Worm (Caenorhabditis elegans): Measurements from ENCODE around the gene mttu-1.

mttu-1 gene

DNA sequence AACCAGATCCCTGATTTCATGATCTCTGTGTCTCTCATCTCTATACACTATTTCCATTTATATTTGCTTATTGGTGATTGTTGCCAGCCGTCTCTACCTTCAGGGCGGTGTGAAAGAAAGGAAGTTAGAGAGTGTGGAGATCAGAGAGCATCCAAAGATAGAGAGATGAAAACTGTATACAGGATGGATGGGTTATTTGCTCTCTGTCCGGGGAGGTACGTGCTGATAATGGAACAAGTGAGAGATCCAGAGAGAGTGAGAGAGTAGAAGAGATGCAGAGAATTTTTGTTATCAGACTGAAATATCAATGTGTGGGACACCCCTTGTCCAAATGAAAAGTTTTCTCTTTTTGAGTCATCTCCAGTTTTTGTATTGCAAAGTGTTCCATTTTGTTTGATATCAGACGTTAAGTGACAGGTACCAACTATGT is 12.6 kb downstream of the mttu-1 start:
- TF ChIP-seq ztf-16 (tag; optimal IDR thresholded peaks at IDR 0.05), result no peak
- TF ChIP-seq unc-55 (GFP tag; optimal IDR thresholded peaks at IDR 0.05), result no peak
- no peak for TF ChIP-seq ceh-30 (tag; optimal IDR thresholded peaks at IDR 0.05)
- peak; percentile 63 for TF ChIP-seq dve-1 (tag; optimal IDR thresholded peaks at IDR 0.05)
- TF ChIP-seq ama-1 (optimal IDR thresholded peaks at IDR 0.05), result no peak
- peak; percentile 77 for TF ChIP-seq elt-2 (tag; optimal IDR thresholded peaks at IDR 0.05)
- no peak for TF ChIP-seq K02D7.2 (tag; optimal IDR thresholded peaks at IDR 0.05)

DNA sequence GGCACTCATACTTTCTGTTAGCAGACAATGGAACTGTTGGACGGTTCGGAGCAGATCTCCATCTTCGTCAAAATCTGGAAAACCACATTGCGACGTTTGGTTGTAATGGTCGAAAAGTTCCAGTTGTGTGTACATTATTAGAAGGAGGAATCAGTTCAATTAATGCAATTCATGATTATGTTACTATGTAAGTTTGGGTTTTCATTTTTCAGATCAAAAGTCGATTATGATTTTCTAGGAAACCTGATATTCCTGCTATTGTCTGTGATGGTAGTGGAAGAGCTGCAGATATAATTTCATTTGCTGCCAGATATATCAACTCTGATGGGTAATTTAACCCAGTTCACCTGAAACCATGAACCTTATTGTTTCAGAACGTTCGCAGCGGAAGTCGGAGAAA is 20.7 kb downstream of the mttu-1 start:
- TF ChIP-seq F13H6.1 (tag; optimal IDR thresholded peaks at IDR 0.05), result no peak
- no peak for TF ChIP-seq Y22D7AL.16 (tag; optimal IDR thresholded peaks at IDR 0.05)
- no peak for TF ChIP-seq che-1 (tag; optimal IDR thresholded peaks at IDR 0.05)
- no peak for TF ChIP-seq zip-5 (tag; optimal IDR thresholded peaks at IDR 0.05)
- TF ChIP-seq syd-9 (tag; optimal IDR thresholded peaks at IDR 0.05), result no peak
- TF ChIP-seq nhr-232 (tag; optimal IDR thresholded peaks at IDR 0.05), result no peak
- TF ChIP-seq sox-2 (GFP tag; IDR thresholded peaks at IDR 0.05), result no peak
- no peak for TF ChIP-seq unc-86 (tag; optimal IDR thresholded peaks at IDR 0.05)
- TF ChIP-seq rnt-1 (tag; optimal IDR thresholded peaks at IDR 0.05), result no peak
- no peak for TF ChIP-seq dmd-4 (tag; optimal IDR thresholded peaks at IDR 0.05; ENCODE audit: borderline replicate concordance)
- no peak for TF ChIP-seq nhr-11 (tag; optimal IDR thresholded peaks at IDR 0.05)
- TF ChIP-seq sox-4 (tag; optimal IDR thresholded peaks at IDR 0.05), result no peak
- no peak for TF ChIP-seq C38D4.7 (GFP tag; optimal IDR thresholded peaks at IDR 0.05)
- no peak for TF ChIP-seq sdc-2 (tag; optimal IDR thresholded peaks at IDR 0.05)
- no peak for TF ChIP-seq ama-1 (optimal IDR thresholded peaks at IDR 0.05)
- no peak for TF ChIP-seq eyg-1 (tag; optimal IDR thresholded peaks at IDR 0.05)

ce11 chrIV:11273151-11273550 is 23.5 kb downstream of the mttu-1 start, which contains the start of gene gtl-2:
TSS of gene gtl-2 (plus strand) at chrIV:11273451.
- TF ChIP-seq elt-4 (tag; optimal IDR thresholded peaks at IDR 0.05), result no peak
- no peak for TF ChIP-seq fkh-10 (GFP tag; optimal IDR thresholded peaks at IDR 0.05)
- no peak for TF ChIP-seq K09A11.1 (tag; optimal IDR thresholded peaks at IDR 0.05; ENCODE audit: insufficient read depth)
- TF ChIP-seq odd-2 (tag; optimal IDR thresholded peaks at IDR 0.05), result no peak
- no peak for TF ChIP-seq tbx-2 (tag; optimal IDR thresholded peaks at IDR 0.05)
- TF ChIP-seq ceh-22 (tag; optimal IDR thresholded peaks at IDR 0.05), result no peak
- no peak for TF ChIP-seq K02D7.2 (tag; optimal IDR thresholded peaks at IDR 0.05)
- TF ChIP-seq hlh-8 (tag; optimal IDR thresholded peaks at IDR 0.05), result no peak
- TF ChIP-seq unc-42 (tag; optimal IDR thresholded peaks at IDR 0.05), result no peak
- no peak for TF ChIP-seq nhr-232 (tag; optimal IDR thresholded peaks at IDR 0.05)
- no peak for TF ChIP-seq hlh-13 (GFP tag; optimal IDR thresholded peaks at IDR 0.05)
- TF ChIP-seq pqm-1 (tag; optimal IDR thresholded peaks at IDR 0.05), result no peak
- no peak for TF ChIP-seq sox-2 (GFP tag; IDR thresholded peaks at IDR 0.05)
- no peak for TF ChIP-seq F13H6.1 (tag; optimal IDR thresholded peaks at IDR 0.05)
- TF ChIP-seq fax-1 (tag; optimal IDR thresholded peaks at IDR 0.05), result no peak
- TF ChIP-seq ceh-18 (tag; optimal IDR thresholded peaks at IDR 0.05), result no peak
- no peak for TF ChIP-seq hlh-6 (tag; optimal IDR thresholded peaks at IDR 0.05)

DNA sequence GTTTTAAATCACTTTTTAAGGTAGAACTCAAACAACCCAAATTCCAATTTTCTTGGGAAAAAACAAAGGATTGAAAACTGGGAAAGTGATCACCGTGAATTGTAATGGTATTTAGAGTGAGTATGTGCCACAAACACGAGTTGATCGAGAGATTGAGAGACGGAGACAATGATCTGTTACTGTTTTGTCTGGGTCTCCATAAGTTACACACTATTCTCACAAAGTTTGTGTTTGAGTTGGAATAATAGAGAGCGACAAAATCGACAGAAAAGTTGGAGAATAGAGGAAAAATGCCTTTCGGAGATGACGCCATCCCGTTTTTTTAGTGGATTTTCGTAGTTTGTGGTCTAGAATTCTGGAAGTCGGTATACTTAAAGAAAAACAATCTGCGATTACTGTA is 25.4 kb downstream of the mttu-1 start, which contains the start of gene nhr-7:
TSS of gene nhr-7 (minus strand) at position 101 of the 400 bp plus-strand sequence.
- no peak for TF ChIP-seq ceh-2 (tag; optimal IDR thresholded peaks at IDR 0.05)
- no peak for TF ChIP-seq pros-1 (tag; optimal IDR thresholded peaks at IDR 0.05)
- TF ChIP-seq ceh-6 (GFP tag; optimal IDR thresholded peaks at IDR 0.05), result no peak
- TF ChIP-seq dmd-4 (tag; optimal IDR thresholded peaks at IDR 0.05; ENCODE audit: borderline replicate concordance), result no peak
- no peak for TF ChIP-seq pax-1 (tag; optimal IDR thresholded peaks at IDR 0.05)
- TF ChIP-seq elt-4 (tag; optimal IDR thresholded peaks at IDR 0.05), result no peak
- no peak for TF ChIP-seq hlh-6 (tag; optimal IDR thresholded peaks at IDR 0.05)
- TF ChIP-seq ceh-18 (tag; optimal IDR thresholded peaks at IDR 0.05), result no peak
- no peak for TF ChIP-seq C08G9.2 (tag; optimal IDR thresholded peaks at IDR 0.05)
- no peak for TF ChIP-seq ceh-48 (tag; optimal IDR thresholded peaks at IDR 0.05)
- no peak for TF ChIP-seq mec-3 (tag; optimal IDR thresholded peaks at IDR 0.05; ENCODE audit: borderline replicate concordance)

All from whole organism, late embryonic.